ENCODE assay signal across 5 fruit fly cellular contexts in the genomic region with DNA sequence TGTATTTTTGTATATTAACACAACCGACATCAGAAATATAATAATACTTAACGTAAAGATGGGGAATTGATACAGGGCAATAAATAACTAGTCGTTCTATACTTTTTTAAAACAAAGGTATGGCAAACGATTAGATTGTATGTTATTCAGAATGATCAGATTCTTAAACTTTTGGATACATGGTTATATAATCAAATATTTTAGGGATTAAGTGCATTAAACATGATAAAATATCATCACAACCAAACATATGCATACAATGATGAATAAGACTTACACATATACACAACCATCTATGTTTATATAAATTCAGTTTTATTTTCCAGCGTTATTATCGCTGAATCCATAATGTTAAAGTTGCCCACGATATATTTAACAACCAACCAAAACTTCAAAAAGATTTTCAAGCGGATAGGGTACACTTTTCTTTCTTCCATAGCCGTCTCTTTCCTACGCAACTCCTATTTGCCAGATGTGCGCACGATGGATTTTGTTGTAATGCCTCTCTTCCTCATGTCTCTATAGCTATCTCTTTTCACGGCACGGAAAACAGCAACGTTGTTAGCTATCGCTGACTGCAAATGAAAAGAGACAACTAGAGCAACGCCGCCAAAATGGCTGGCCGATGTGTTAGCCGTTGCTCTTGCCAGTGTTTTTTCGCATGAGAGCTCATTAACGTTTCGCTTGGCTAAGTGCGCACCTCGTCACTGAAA.
TF ChIP-seq lines count a peak whose summit lies in the region.

Gene toy (plus strand): TSS at position 668 of the 713 bp plus-strand sequence.

- TF ChIP-seq CTCF in S2 (optimal IDR thresholded peaks at IDR 0.05; lab: Kevin White, UChicago): peak; percentile 43 to 67
- TF ChIP-seq CTCF in whole organism, embryonic (GFP tag; optimal IDR thresholded peaks at IDR 0.05; lab: Kevin White, UChicago): no peak

TF ChIP-seq in whole organism, 6 proteins besides CTCF, POLR2A, EP300 and RAD21:
- TF ChIP-seq psq (optimal IDR thresholded peaks at IDR 0.05; lab: Kevin White, UChicago) (no peak), CG8478 (optimal IDR thresholded peaks at IDR 0.05; lab: Kevin White, UChicago) (peak; percentile 84), usp (GFP tag; optimal IDR thresholded peaks at IDR 0.05; lab: Kevin White, UChicago) (no peak), pan (optimal IDR thresholded peaks at IDR 0.05; lab: Kevin White, UChicago) (no peak), EcR (GFP tag; optimal IDR thresholded peaks at IDR 0.05; lab: Kevin White, UChicago) (peak in 1 of 2 experiments; percentile 47), Dll (optimal IDR thresholded peaks at IDR 0.05; lab: Kevin White, UChicago) (no peak)

TF ChIP-seq in whole organism, embryonic, 481 proteins besides CTCF, POLR2A, EP300 and RAD21 (continues in another document):
- peak; percentile 79 for TF ChIP-seq Aef1 (GFP tag; IDR thresholded peaks at IDR 0.05; lab: Robert Waterston, UW)
- TF ChIP-seq zen (tag; optimal IDR thresholded peaks at IDR 0.05; lab: Kevin White, UChicago): peak; percentile 92
- no peak for TF ChIP-seq CG14050 (GFP tag; IDR thresholded peaks at IDR 0.05; lab: Robert Waterston, UW)
- peak; percentile 50 for TF ChIP-seq CG17385 (GFP tag; optimal IDR thresholded peaks at IDR 0.05; lab: Kevin White, UChicago)
- peak; percentile 100 for TF ChIP-seq CG4360 (GFP tag; IDR thresholded peaks at IDR 0.05; lab: Robert Waterston, UW)
- TF ChIP-seq CG12769 (tag; optimal IDR thresholded peaks at IDR 0.05; lab: Kevin White, UChicago): no peak
- peak; percentile 100 for TF ChIP-seq Nf-YB (GFP tag; optimal IDR thresholded peaks at IDR 0.05; lab: Kevin White, UChicago)
- TF ChIP-seq CG13894 (tag; optimal IDR thresholded peaks at IDR 0.05; lab: Kevin White, UChicago): peak; percentile 70
- TF ChIP-seq Elba2 (GFP tag; optimal IDR thresholded peaks at IDR 0.05; lab: Kevin White, UChicago): peak; percentile 24
- TF ChIP-seq mld (GFP tag; IDR thresholded peaks at IDR 0.05; lab: Robert Waterston, UW; ENCODE audit: partially characterized antibody): 0 out of 3 replicates have a peak, but pooled peaks have one; percentile 27
- TF ChIP-seq Bgb (GFP tag; IDR thresholded peaks at IDR 0.05; lab: Robert Waterston, UW; ENCODE audit: partially characterized antibody): 0 out of 2 replicates have a peak, but pooled peaks have one; percentile 51
- peak; percentile 80 for TF ChIP-seq jing (GFP tag; optimal IDR thresholded peaks at IDR 0.05; lab: Kevin White, UChicago)
- TF ChIP-seq CG7963 (GFP tag; IDR thresholded peaks at IDR 0.05; lab: Robert Waterston, UW; ENCODE audit: partially characterized antibody): 0 out of 3 replicates have a peak, but pooled peaks have one; percentile 36
- no peak for TF ChIP-seq Dip2 (GFP tag; IDR thresholded peaks at IDR 0.05; lab: Robert Waterston, UW)
- no peak for TF ChIP-seq lab (GFP tag; optimal IDR thresholded peaks at IDR 0.05; lab: Kevin White, UChicago)
- TF ChIP-seq B-H2 (GFP tag; optimal IDR thresholded peaks at IDR 0.05; lab: Kevin White, UChicago): peak; percentile 20
- TF ChIP-seq CG15514 (GFP tag; optimal IDR thresholded peaks at IDR 0.05; lab: Kevin White, UChicago): no peak
- no peak for TF ChIP-seq CG4404 (GFP tag; IDR thresholded peaks at IDR 0.05; lab: Robert Waterston, UW)
- no peak for TF ChIP-seq CG12391 (tag; optimal IDR thresholded peaks at IDR 0.05; lab: Kevin White, UChicago)
- no peak for TF ChIP-seq Mes4 (GFP tag; optimal IDR thresholded peaks at IDR 0.05; lab: Kevin White, UChicago)
- TF ChIP-seq emc (GFP tag; optimal IDR thresholded peaks at IDR 0.05; lab: Kevin White, UChicago): no peak
- TF ChIP-seq caup (GFP tag; optimal IDR thresholded peaks at IDR 0.05; lab: Kevin White, UChicago; ENCODE audit: severe bottlenecking): no peak
- no peak for TF ChIP-seq Six4 (GFP tag; optimal IDR thresholded peaks at IDR 0.05; lab: Kevin White, UChicago)

TF ChIP-seq in whole organism, pupa, 21 proteins besides CTCF, POLR2A, EP300 and RAD21:
- TF ChIP-seq D1 (tag; optimal IDR thresholded peaks at IDR 0.05; lab: Kevin White, UChicago) (peak; percentile 83), rn (GFP tag; IDR thresholded peaks at IDR 0.05; lab: Robert Waterston, UW) (no peak)

TF ChIP-seq in whole organism, wandering third instar larva, 38 proteins besides CTCF, POLR2A, EP300 and RAD21:
- TF ChIP-seq br (GFP tag; optimal IDR thresholded peaks at IDR 0.05; lab: Kevin White, UChicago): no peak
- no peak for TF ChIP-seq woc (GFP tag; optimal IDR thresholded peaks at IDR 0.05; lab: Kevin White, UChicago)
- peak; percentile 42 for TF ChIP-seq Dif (GFP tag; optimal IDR thresholded peaks at IDR 0.05; lab: Kevin White, UChicago; ENCODE audit: partially characterized antibody)
- TF ChIP-seq Vsx2 (GFP tag; optimal IDR thresholded peaks at IDR 0.05; lab: Kevin White, UChicago; ENCODE audit: partially characterized antibody): peak; percentile 28
